Fruit fly (Drosophila melanogaster): ENCODE measurements around the gene CG13625.

The CG13625 gene

dm6 chr3R:24585042-24585698 is at the start of gene CG13625, which contains the start of gene mld:
Gene CG13625 (minus strand): TSS chr3R:24585160.
Gene mld (plus strand): TSS chr3R:24585653.
- TF ChIP-seq ovo (GFP tag; optimal IDR thresholded peaks at IDR 0.05) (peak; percentile 41), Crg-1 (GFP tag; optimal IDR thresholded peaks at IDR 0.05) (no peak), CG11617 (GFP tag; optimal IDR thresholded peaks at IDR 0.05) (peak; percentile 0)

- TF ChIP-seq Mnt (GFP tag; optimal IDR thresholded peaks at IDR 0.05) (no peak), ovo (GFP tag; optimal IDR thresholded peaks at IDR 0.05) (no peak), toe (GFP tag; optimal IDR thresholded peaks at IDR 0.05) (no peak), bab1 (GFP tag; optimal IDR thresholded peaks at IDR 0.05) (no peak), CG7045 (GFP tag; optimal IDR thresholded peaks at IDR 0.05) (no peak), kay (GFP tag; ENCODE audit: borderline replicate concordance) (peak; percentile 73), cnc (optimal IDR thresholded peaks at IDR 0.05) (no peak)
Observed at dm6 chr3R:24634312-24634711, 49.4 kb upstream of the CG13625 start.

- TF ChIP-seq Clk (GFP tag; optimal IDR thresholded peaks at IDR 0.05) (no peak), CG14711 (tag; optimal IDR thresholded peaks at IDR 0.05) (peak; percentile 19), bab1 (GFP tag; optimal IDR thresholded peaks at IDR 0.05) (peak; percentile 63), CG7045 (GFP tag; optimal IDR thresholded peaks at IDR 0.05) (no peak), pad (GFP tag; optimal IDR thresholded peaks at IDR 0.05) (peak; percentile 68), Mnt (GFP tag; optimal IDR thresholded peaks at IDR 0.05) (peak; percentile 82), cic (GFP tag; optimal IDR thresholded peaks at IDR 0.05) (peak; percentile 77), Hr96 (GFP tag; optimal IDR thresholded peaks at IDR 0.05) (no peak), toe (GFP tag; optimal IDR thresholded peaks at IDR 0.05) (no peak), tj (GFP tag; optimal IDR thresholded peaks at IDR 0.05) (peak; percentile 89), ovo (GFP tag; optimal IDR thresholded peaks at IDR 0.05) (peak; percentile 33), CG5204 (GFP tag; optimal IDR thresholded peaks at IDR 0.05) (no peak), CG12768 (GFP tag; optimal IDR thresholded peaks at IDR 0.05) (peak; percentile 33), CG7101 (tag; optimal IDR thresholded peaks at IDR 0.05) (peak; percentile 30), CG33017 (tag; optimal IDR thresholded peaks at IDR 0.05) (no peak), kay (GFP tag; ENCODE audit: borderline replicate concordance) (peak; percentile 96), cnc (optimal IDR thresholded peaks at IDR 0.05) (peak; percentile 55 to 76)
Observed at dm6 chr3R:24629877-24630808, 45.2 kb upstream of the CG13625 start, which contains the start of gene Wsck. Gene Wsck (minus strand): TSS chr3R:24630075.

dm6 chr3R:24626667-24627066 is 41.7 kb upstream of the CG13625 start:
- no peak for TF ChIP-seq bab1 (GFP tag; optimal IDR thresholded peaks at IDR 0.05)
- TF ChIP-seq Hr96 (GFP tag; optimal IDR thresholded peaks at IDR 0.05): no peak
- no peak for TF ChIP-seq CG11617 (GFP tag; optimal IDR thresholded peaks at IDR 0.05)
- TF ChIP-seq tj (GFP tag; optimal IDR thresholded peaks at IDR 0.05): peak; percentile 66
- no peak for TF ChIP-seq kay (GFP tag; ENCODE audit: borderline replicate concordance)
- TF ChIP-seq Crg-1 (GFP tag; optimal IDR thresholded peaks at IDR 0.05): no peak
- TF ChIP-seq CG12768 (GFP tag; optimal IDR thresholded peaks at IDR 0.05): peak; percentile 54
- TF ChIP-seq cic (GFP tag; optimal IDR thresholded peaks at IDR 0.05): peak; percentile 3
- TF ChIP-seq Clk (GFP tag; optimal IDR thresholded peaks at IDR 0.05): no peak

- TF ChIP-seq CG1620 (GFP tag; optimal IDR thresholded peaks at IDR 0.05) (no peak), Mnt (GFP tag; optimal IDR thresholded peaks at IDR 0.05) (peak; percentile 43), CG14711 (tag; optimal IDR thresholded peaks at IDR 0.05) (peak; percentile 37), Clk (GFP tag; optimal IDR thresholded peaks at IDR 0.05) (peak; percentile 17), cic (GFP tag; optimal IDR thresholded peaks at IDR 0.05) (no peak), pad (GFP tag; optimal IDR thresholded peaks at IDR 0.05) (peak; percentile 30), toe (GFP tag; optimal IDR thresholded peaks at IDR 0.05) (no peak), CG7045 (GFP tag; optimal IDR thresholded peaks at IDR 0.05) (peak; percentile 65), CG11617 (GFP tag; optimal IDR thresholded peaks at IDR 0.05) (peak; percentile 14), cnc (optimal IDR thresholded peaks at IDR 0.05) (no peak), kay (GFP tag; ENCODE audit: borderline replicate concordance) (no peak), tj (GFP tag; optimal IDR thresholded peaks at IDR 0.05) (no peak), CG33017 (tag; optimal IDR thresholded peaks at IDR 0.05) (peak; percentile 11), CG7101 (tag; optimal IDR thresholded peaks at IDR 0.05) (peak; percentile 21), bab1 (GFP tag; optimal IDR thresholded peaks at IDR 0.05) (peak; percentile 34)
Observed at dm6 chr3R:24626003-24626486, 41.1 kb upstream of the CG13625 start.

dm6 chr3R:24625517-24625925 is 40.6 kb upstream of the CG13625 start, which contains the start of the genes Syx18 and atl:
Gene Syx18 (minus strand): TSS chr3R:24625562.
Gene atl (plus strand): TSS chr3R:24625671.
- TF ChIP-seq Mnt (GFP tag; optimal IDR thresholded peaks at IDR 0.05): peak; percentile 41
- peak; percentile 26 for TF ChIP-seq pad (GFP tag; optimal IDR thresholded peaks at IDR 0.05)
- no peak for TF ChIP-seq toe (GFP tag; optimal IDR thresholded peaks at IDR 0.05)
- no peak for TF ChIP-seq CG11617 (GFP tag; optimal IDR thresholded peaks at IDR 0.05)
- no peak for TF ChIP-seq ovo (GFP tag; optimal IDR thresholded peaks at IDR 0.05)
- no peak for TF ChIP-seq CG5204 (GFP tag; optimal IDR thresholded peaks at IDR 0.05)
- peak; percentile 85 for TF ChIP-seq bab1 (GFP tag; optimal IDR thresholded peaks at IDR 0.05)
- TF ChIP-seq Crg-1 (GFP tag; optimal IDR thresholded peaks at IDR 0.05): peak; percentile 36
- peak; percentile 28 for TF ChIP-seq CG7101 (tag; optimal IDR thresholded peaks at IDR 0.05)
- peak; percentile 67 for TF ChIP-seq CG1620 (GFP tag; optimal IDR thresholded peaks at IDR 0.05)
- no peak for TF ChIP-seq Clk (GFP tag; optimal IDR thresholded peaks at IDR 0.05)
- TF ChIP-seq cic (GFP tag; optimal IDR thresholded peaks at IDR 0.05): peak; percentile 38
- no peak for TF ChIP-seq Hr96 (GFP tag; optimal IDR thresholded peaks at IDR 0.05)
- TF ChIP-seq cnc (optimal IDR thresholded peaks at IDR 0.05): no peak
- TF ChIP-seq CG33017 (tag; optimal IDR thresholded peaks at IDR 0.05): no peak
- peak; percentile 56 for TF ChIP-seq CG14711 (tag; optimal IDR thresholded peaks at IDR 0.05)
- no peak for TF ChIP-seq CG7045 (GFP tag; optimal IDR thresholded peaks at IDR 0.05)
